Fruit fly (Drosophila melanogaster) whole organism, wandering third instar larva: ENCODE results near the gene Hrb87F.
A peak's percentile ranks its signal among the peaks of the same experiment; 100 is the strongest.

ENCODE experiments used
- Abd-B ChIP-seq: fragments of >200 bp; optimal IDR thresholded peaks from 2 replicates; lab custom pipeline; 2017; ENCODE audit warnings: missing biosample characterization, missing genetic modification characterization
- CG32264 ChIP-seq: fragments of 200-800 bp; sonication (Bioruptor generic); optimal IDR thresholded peaks from 2 replicates; lab custom pipeline; 2016; ENCODE audit warnings: missing biosample characterization, missing genetic modification characterization
- CG9705 ChIP-seq: fragments of 200-800 bp; sonication (Bioruptor generic); optimal IDR thresholded peaks from 2 replicates; lab custom pipeline; 2018; ENCODE audit warnings: missing biosample characterization, mild to moderate bottlenecking, missing genetic modification characterization
- CrebA ChIP-seq: fragments of 200-800 bp; sonication (Bioruptor generic); optimal IDR thresholded peaks from 2 replicates; lab custom pipeline; 2016; ENCODE audit warnings: missing biosample characterization, mild to moderate bottlenecking, missing genetic modification characterization, borderline replicate concordance
- Dfd ChIP-seq: fragments of >200 bp; optimal IDR thresholded peaks from 2 replicates; lab custom pipeline; 2017; ENCODE audit warnings: missing biosample characterization, missing genetic modification characterization
- Dif ChIP-seq: fragments of 200-275, 200-300 bp; sonication (Bioruptor generic); optimal IDR thresholded peaks from 2 replicates; lab custom pipeline; 2018; ENCODE audit warnings: missing biosample characterization, missing genetic modification characterization; ENCODE audit not compliant: partially characterized antibody
- GATAd ChIP-seq: sonication (Bioruptor generic); optimal IDR thresholded peaks from 2 replicates; lab custom pipeline; 2016; ENCODE audit warnings: missing biosample characterization, missing genetic modification characterization
- HLH106 ChIP-seq: fragments of 200-800 bp; optimal IDR thresholded peaks from 3 replicates; lab custom pipeline; 2019; ENCODE audit warnings: missing biosample characterization, mild to moderate bottlenecking, missing genetic modification characterization, moderate library complexity
- Hnf4 ChIP-seq: fragments of 200-800 bp; sonication (Bioruptor generic); optimal IDR thresholded peaks from 2 replicates; lab custom pipeline; 2016; ENCODE audit warnings: missing biosample characterization, mild to moderate bottlenecking, missing genetic modification characterization
- Hr78 ChIP-seq: fragments of >200 bp; optimal IDR thresholded peaks from 2 replicates; lab custom pipeline; 2017; ENCODE audit warnings: missing biosample characterization, missing genetic modification characterization
- Hr83 ChIP-seq: fragments of 200-300 bp; sonication (Bioruptor generic); optimal IDR thresholded peaks from 2 replicates; lab custom pipeline; 2016; ENCODE audit warnings: missing biosample characterization, mild to moderate bottlenecking, missing genetic modification characterization, moderate library complexity; ENCODE audit not compliant: poor library complexity, severe bottlenecking
- Jra ChIP-seq: sonication (Bioruptor generic); optimal IDR thresholded peaks from 2 replicates; lab custom pipeline; 2016; ENCODE audit warnings: missing biosample characterization, missing genetic modification characterization
- Mio ChIP-seq: sonication (Bioruptor generic); optimal IDR thresholded peaks from 2 replicates; lab custom pipeline; 2016; ENCODE audit warnings: missing biosample characterization, missing genetic modification characterization
- Myc ChIP-seq: fragments of >200 bp; optimal IDR thresholded peaks from 2 replicates; lab custom pipeline; 2017
- N ChIP-seq: fragments of >200 bp; optimal IDR thresholded peaks from 2 replicates; lab custom pipeline; 2018; ENCODE audit warnings: missing biosample characterization, missing external identifiers, missing genetic modification characterization
- OdsH ChIP-seq: fragments of 200-800 bp; sonication (Bioruptor generic); optimal IDR thresholded peaks from 2 replicates; lab custom pipeline; 2016; ENCODE audit warnings: missing biosample characterization, mild to moderate bottlenecking, missing genetic modification characterization
- Rel ChIP-seq, 2 experiments: fragments of 200-800 bp; sonication (Bioruptor generic) in 1 of 2; optimal IDR thresholded peaks; 2 replicates in 1 of 2; 3 replicates in 1 of 2; lab custom pipeline; 2016 to 2019; ENCODE audit warnings: mild to moderate bottlenecking in 2 of 2, missing biosample characterization in 2 of 2, missing genetic modification characterization in 2 of 2, moderate library complexity in 1 of 2
- Sp1 ChIP-seq: fragments of 200-800 bp; sonication (Bioruptor generic); optimal IDR thresholded peaks from 3 replicates; lab custom pipeline; 2019; ENCODE audit warnings: missing biosample characterization, mild to moderate bottlenecking, missing genetic modification characterization, moderate library complexity
- Vsx2 ChIP-seq: fragments of 200-300, 225-300 bp; sonication (Bioruptor generic); optimal IDR thresholded peaks from 2 replicates; lab custom pipeline; 2018; ENCODE audit warnings: missing biosample characterization, missing genetic modification characterization; ENCODE audit not compliant: partially characterized antibody
- br ChIP-seq: fragments of 200-800 bp; sonication (Bioruptor generic); optimal IDR thresholded peaks from 2 replicates; lab custom pipeline; 2016; ENCODE audit warnings: missing biosample characterization, missing genetic modification characterization
- brk ChIP-seq: fragments of 200-800 bp; sonication (Bioruptor generic); optimal IDR thresholded peaks from 2 replicates; lab custom pipeline; 2016; ENCODE audit warnings: missing biosample characterization, mild to moderate bottlenecking, missing genetic modification characterization
- dl ChIP-seq, 2 experiments: fragments of 175-275, 200-275 bp in 1 of 2; fragments of 200-275 bp in 1 of 2; sonication (Bioruptor generic); optimal IDR thresholded peaks; lab custom pipeline; 2018; ENCODE audit warnings: mild to moderate bottlenecking in 2 of 2, missing biosample characterization in 2 of 2, missing genetic modification characterization in 2 of 2, moderate library complexity in 2 of 2; ENCODE audit not compliant: partially characterized antibody in 2 of 2, insufficient read depth in 1 of 2
- dmrt93B ChIP-seq: fragments of 200-800 bp; sonication (Bioruptor generic); optimal IDR thresholded peaks from 2 replicates; lab custom pipeline; 2018; ENCODE audit warnings: missing biosample characterization, mild to moderate bottlenecking, missing genetic modification characterization
- dsf ChIP-seq: sonication (Bioruptor generic); optimal IDR thresholded peaks from 2 replicates; lab custom pipeline; 2016; ENCODE audit warnings: missing biosample characterization, missing genetic modification characterization, borderline replicate concordance
- ey ChIP-seq: fragments of 200-800 bp; sonication (Bioruptor generic); optimal IDR thresholded peaks from 2 replicates; lab custom pipeline; 2016; ENCODE audit warnings: missing biosample characterization, missing genetic modification characterization
- foxo ChIP-seq, 2 experiments: fragments of 200-800 bp; sonication (Bioruptor generic); optimal IDR thresholded peaks; 2 replicates in 1 of 2; 3 replicates in 1 of 2; lab custom pipeline; 2016 to 2017; ENCODE audit warnings: missing biosample characterization in 2 of 2, missing genetic modification characterization in 2 of 2
- fru ChIP-seq: fragments of 200-800 bp; sonication (Bioruptor generic); optimal IDR thresholded peaks from 3 replicates; lab custom pipeline; 2016; ENCODE audit warnings: missing biosample characterization, mild to moderate bottlenecking, missing genetic modification characterization
- h ChIP-seq: fragments of 200-800 bp; sonication (Bioruptor generic); optimal IDR thresholded peaks from 3 replicates; lab custom pipeline; 2016; ENCODE audit warnings: missing biosample characterization, mild to moderate bottlenecking, missing genetic modification characterization
- jim ChIP-seq: fragments of 175-275, 200-325 bp; sonication (Bioruptor generic); optimal IDR thresholded peaks from 2 replicates; lab custom pipeline; 2016; ENCODE audit warnings: missing biosample characterization, mild to moderate bottlenecking, missing genetic modification characterization
- lola ChIP-seq: fragments of >200 bp; optimal IDR thresholded peaks from 2 replicates; lab custom pipeline; 2017; ENCODE audit warnings: missing biosample characterization, missing genetic modification characterization
- pan ChIP-seq: fragments of >200 bp; optimal IDR thresholded peaks from 2 replicates; lab custom pipeline; 2017
- psq ChIP-seq: fragments of 200-800 bp; sonication (Bioruptor generic); optimal IDR thresholded peaks from 3 replicates; lab custom pipeline; 2017; ENCODE audit warnings: missing biosample characterization, mild to moderate bottlenecking, missing genetic modification characterization, moderate library complexity
- rgr ChIP-seq: fragments of 200-800 bp; sonication (Bioruptor generic); optimal IDR thresholded peaks from 3 replicates; lab custom pipeline; 2016; ENCODE audit warnings: missing biosample characterization, mild to moderate bottlenecking, missing genetic modification characterization
- sage ChIP-seq: fragments of 200-800 bp; sonication (Bioruptor generic); optimal IDR thresholded peaks from 2 replicates; lab custom pipeline; 2016; ENCODE audit warnings: missing biosample characterization, mild to moderate bottlenecking, missing genetic modification characterization
- sv ChIP-seq: fragments of 200-800 bp; sonication (Bioruptor generic); optimal IDR thresholded peaks from 3 replicates; lab custom pipeline; 2016; ENCODE audit warnings: missing biosample characterization, missing genetic modification characterization
- tai ChIP-seq: sonication (Bioruptor generic); optimal IDR thresholded peaks from 2 replicates; lab custom pipeline; 2016; ENCODE audit warnings: missing biosample characterization, missing genetic modification characterization
- usp ChIP-seq: fragments of >200 bp; optimal IDR thresholded peaks from 2 replicates; lab custom pipeline; 2017; ENCODE audit warnings: missing biosample characterization, missing genetic modification characterization
- woc ChIP-seq: sonication (Bioruptor generic); optimal IDR thresholded peaks from 2 replicates; lab custom pipeline; 2016; ENCODE audit warnings: missing biosample characterization, mild to moderate bottlenecking, missing genetic modification characterization

Gene Hrb87F

DNA sequence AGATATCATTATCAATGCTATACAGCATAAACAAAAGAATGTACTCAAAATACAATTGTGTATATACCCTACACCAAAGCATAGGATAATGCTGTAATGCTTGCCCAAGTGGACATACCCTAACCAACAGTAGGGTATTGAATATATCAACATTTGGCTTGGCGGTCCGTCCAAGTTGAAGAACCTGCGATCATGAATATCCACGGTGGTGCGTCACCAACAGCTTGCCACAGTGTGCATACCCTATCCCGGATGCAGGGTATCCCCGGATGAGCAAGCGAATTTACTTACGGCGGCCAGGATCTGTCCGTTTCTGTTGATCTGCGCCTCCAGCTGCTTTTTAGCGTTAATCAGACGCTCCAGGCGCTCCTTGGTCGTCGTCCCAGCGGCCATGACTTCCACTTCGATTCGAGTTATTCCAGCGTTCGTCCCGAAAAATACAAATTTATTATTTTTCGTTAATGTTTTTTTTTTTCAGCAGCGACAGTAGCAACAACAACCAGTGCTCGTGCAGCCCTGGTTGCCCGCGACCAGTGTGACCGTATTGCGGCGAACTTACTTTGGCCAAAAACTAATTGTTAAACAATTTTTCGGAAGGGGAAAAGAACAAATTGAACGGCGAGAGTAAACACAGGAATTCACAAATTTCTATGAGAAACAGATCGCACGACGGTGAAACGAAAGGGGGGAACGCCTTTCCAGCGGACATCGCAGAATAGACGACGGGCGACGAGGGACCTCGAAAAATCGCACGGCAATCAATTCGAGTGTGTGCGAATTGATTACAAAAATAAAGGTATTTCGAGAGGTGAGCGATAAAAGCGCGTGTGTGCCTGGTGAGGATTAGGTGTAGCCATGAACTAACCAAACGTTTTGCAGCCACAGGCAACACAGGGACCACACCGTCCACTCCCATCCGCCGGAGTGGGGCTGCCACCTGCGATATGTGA, 16.1 kb upstream of the Hrb87F start, which contains the start of the genes Lkb1 and CG9588:
Gene Lkb1, plus strand, starts transcription at position 413 of the 950 bp plus-strand sequence.
Gene CG9588, minus strand, starts transcription at position 545 of the 950 bp plus-strand sequence.
- TF ChIP-seq psq (GFP tag; lab: Kevin White, UChicago) (peak; percentile 56), h (GFP tag; lab: Kevin White, UChicago) (peak; percentile 56), CG9705 (GFP tag; lab: Kevin White, UChicago) (no peak), lola (GFP tag; lab: Kevin White, UChicago) (no peak), dsf (no peak), Hr83 (GFP tag; lab: Kevin White, UChicago) (peak; percentile 53), GATAd (GFP tag; lab: Kevin White, UChicago) (no peak), Hr78 (GFP tag; lab: Kevin White, UChicago) (no peak), Dfd (GFP tag; lab: Kevin White, UChicago) (no peak), usp (GFP tag; lab: Kevin White, UChicago) (no peak), Jra (GFP tag; lab: Kevin White, UChicago) (no peak), Mio (no peak), jim (GFP tag; lab: Kevin White, UChicago) (peak; percentile 51), pan (lab: Kevin White, UChicago) (no peak), brk (no peak), CrebA (GFP tag; lab: Kevin White, UChicago) (no peak), Rel (GFP tag; optimal IDR thresholded peaks at IDR 0.05; lab: Kevin White, UChicago) (no peak), Rel (tag; optimal IDR thresholded peaks at IDR 0.05; lab: Kevin White, UChicago) (peak; percentile 79), fru (GFP tag; lab: Kevin White, UChicago) (peak; percentile 69), Hnf4 (GFP tag; lab: Kevin White, UChicago) (no peak), Abd-B (GFP tag; lab: Kevin White, UChicago) (no peak), rgr (GFP tag; lab: Kevin White, UChicago) (peak; percentile 62), sage (GFP tag; lab: Kevin White, UChicago) (no peak), br (GFP tag; lab: Kevin White, UChicago) (peak; percentile 66), sv (peak; percentile 39), tai (GFP tag; lab: Kevin White, UChicago) (no peak), HLH106 (tag; lab: Kevin White, UChicago) (peak; percentile 27), dmrt93B (GFP tag; lab: Kevin White, UChicago) (no peak), N (GFP tag; lab: Kevin White, UChicago) (no peak), Dif (GFP tag; lab: Kevin White, UChicago) (no peak), foxo (GFP tag; optimal IDR thresholded peaks at IDR 0.05; lab: Kevin White, UChicago) (peak in 1 of 2 experiments; percentile 80), ey (GFP tag; lab: Kevin White, UChicago) (peak; percentile 77), Myc (lab: Kevin White, UChicago) (no peak), Sp1 (GFP tag; lab: Kevin White, UChicago) (peak; percentile 13), Vsx2 (no peak), OdsH (GFP tag; lab: Kevin White, UChicago) (peak; percentile 66), CG32264 (GFP tag; lab: Kevin White, UChicago) (no peak), dl (GFP tag; optimal IDR thresholded peaks at IDR 0.05; lab: Kevin White, UChicago; ENCODE audit: insufficient read depth in 1 of 2, partially characterized antibody in 2 of 2) (no peak), woc (no peak)
